Worm (Caenorhabditis elegans): ENCODE measurements around the gene F31E9.3.

DNA sequence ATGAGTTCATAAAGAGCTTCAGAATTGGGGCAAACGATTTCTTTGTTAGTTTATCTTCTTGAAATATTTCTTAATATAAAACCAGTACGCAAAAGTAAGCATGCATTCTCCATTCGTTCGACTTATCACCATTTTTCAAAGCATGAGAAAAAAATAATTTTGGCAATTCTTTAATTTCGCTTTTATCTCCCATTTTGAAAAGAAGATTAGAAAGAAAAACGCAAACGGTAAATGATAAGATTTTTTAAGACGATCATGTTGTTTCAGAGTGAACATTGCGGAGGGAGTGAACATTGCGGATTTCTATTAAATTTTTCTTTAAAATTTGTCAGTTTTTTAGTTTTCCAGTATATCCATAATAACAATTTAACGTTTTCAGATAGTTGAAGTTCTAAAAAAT lies 17.0 kb downstream of the F31E9.3 start:
- no peak for TF ChIP-seq skn-1 (tag; optimal IDR thresholded peaks at IDR 0.05)
- TF ChIP-seq unc-62 (GFP tag; optimal IDR thresholded peaks at IDR 0.05): no peak

Measured in whole organism, L1 larva.